Fruit fly (Drosophila melanogaster) whole organism: ENCODE results near the gene CG7328.

Source experiments
- CG8478 ChIP-seq: fragments of >200 bp; optimal IDR thresholded peaks from 2 replicates; lab custom pipeline; 2018; ENCODE audit warnings: inconsistent platforms
- Dll ChIP-seq: fragments of >200 bp; optimal IDR thresholded peaks from 2 replicates; lab custom pipeline; 2017
- pan ChIP-seq: fragments of >200 bp; optimal IDR thresholded peaks from 2 replicates; lab custom pipeline; 2017
- psq ChIP-seq: fragments of >200 bp; optimal IDR thresholded peaks from 2 replicates; lab custom pipeline; 2017
- usp ChIP-seq: fragments of >200 bp; optimal IDR thresholded peaks from 2 replicates; lab custom pipeline; 2017; ENCODE audit warnings: missing biosample characterization, missing genetic modification characterization, mixed read lengths

DNA sequence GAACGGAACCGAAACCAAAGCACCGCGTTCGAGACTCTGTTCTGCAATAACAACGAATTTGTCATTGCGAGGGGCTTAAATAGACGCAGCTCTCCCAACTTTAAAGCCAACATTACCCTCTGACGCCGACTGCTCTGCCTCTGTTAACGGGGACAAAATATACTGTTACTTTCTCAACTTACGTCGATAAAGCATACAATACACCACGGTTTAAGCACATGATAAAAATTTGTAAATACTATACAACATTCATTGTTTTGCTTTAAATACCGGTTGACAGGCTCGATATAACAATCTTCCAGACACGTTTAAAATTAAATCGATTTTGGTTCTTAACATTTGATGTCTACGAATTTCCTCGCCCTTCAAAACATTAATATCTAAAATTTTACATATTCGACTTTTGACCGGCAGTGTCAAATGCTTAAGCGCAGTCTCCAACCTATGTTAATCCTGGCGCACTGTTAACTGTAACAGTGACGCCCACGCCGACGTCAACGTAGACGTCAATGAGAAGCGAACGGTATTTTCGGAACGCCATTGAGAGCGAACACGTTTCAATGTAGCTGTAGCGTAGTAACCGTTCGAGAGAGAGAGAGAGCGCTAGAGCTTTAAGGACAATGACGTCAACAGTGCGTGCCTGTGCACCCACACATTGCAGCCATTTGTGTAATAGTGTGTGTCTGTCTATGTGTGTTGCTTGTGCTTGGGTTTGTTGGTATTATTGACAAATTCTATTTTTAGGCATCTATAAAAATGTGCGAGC is 36.4 kb downstream of the CG7328 start, which contains the start of gene CG14186:
- TF ChIP-seq usp (GFP tag; lab: Kevin White, UChicago) (no peak), psq (no peak), CG8478 (lab: Kevin White, UChicago) (no peak), Dll (no peak), pan (lab: Kevin White, UChicago) (no peak)
